Fruit fly (Drosophila melanogaster) whole organism: Measurements from ENCODE around the gene CG34183.

ENCODE experiments used
- CG8478 ChIP-seq: fragments of >200 bp; optimal IDR thresholded peaks from 2 replicates; lab custom pipeline; 2018; ENCODE audit warnings: inconsistent platforms
- Dll ChIP-seq: fragments of >200 bp; optimal IDR thresholded peaks from 2 replicates; lab custom pipeline; 2017
- EcR ChIP-seq, 2 experiments: fragments of >200 bp; optimal IDR thresholded peaks; 2 replicates each; lab custom pipeline; 2017; ENCODE audit warnings: missing biosample characterization in 2 of 2, missing genetic modification characterization in 2 of 2, missing genetic modification reagents in 2 of 2
- pan ChIP-seq: fragments of >200 bp; optimal IDR thresholded peaks from 2 replicates; lab custom pipeline; 2017
- psq ChIP-seq: fragments of >200 bp; optimal IDR thresholded peaks from 2 replicates; lab custom pipeline; 2017
- usp ChIP-seq: fragments of >200 bp; optimal IDR thresholded peaks from 2 replicates; lab custom pipeline; 2017; ENCODE audit warnings: missing biosample characterization, missing genetic modification characterization, mixed read lengths

- no peak for TF ChIP-seq EcR (GFP tag; optimal IDR thresholded peaks at IDR 0.05; lab: Kevin White, UChicago)
- no peak for TF ChIP-seq CG8478 (lab: Kevin White, UChicago)
- TF ChIP-seq psq = no peak
- no peak for TF ChIP-seq pan
- TF ChIP-seq Dll (lab: Kevin White, UChicago) = no peak
- TF ChIP-seq usp (GFP tag; lab: Kevin White, UChicago) = no peak
Observed at dm6 chr2L:9937908-9938307, 47.3 kb upstream of the CG34183 start, which contains the start of gene Arglu1.
